Worm (Caenorhabditis elegans) whole organism, early embryonic: Measurements from ENCODE around the gene Y47D3A.13.

Experiments used
- B0310.2 ChIP-seq: sonication (generic microtip); optimal IDR thresholded peaks from 2 replicates; lab custom pipeline; 2016; ENCODE audit warnings: mild to moderate bottlenecking, missing genetic modification characterization, missing compliant biosample characterization
- ama-1 ChIP-seq: fragments of 150-350 bp; optimal IDR thresholded peaks from 2 replicates; lab custom pipeline; 2014
- ceh-13 ChIP-seq: fragments of 200-800 bp; sonication (Bioruptor generic); optimal IDR thresholded peaks from 2 replicates; lab custom pipeline; 2018; ENCODE audit warnings: mild to moderate bottlenecking, missing genetic modification characterization, missing compliant biosample characterization
- flt-1 ChIP-seq: fragments of 200-800 bp; sonication (Bioruptor generic); IDR thresholded peaks from 2 replicates; pipeline ENCODE4 v1.3.6; 2022; ENCODE audit warnings: missing genetic modification characterization, missing compliant biosample characterization
- hmbx-1 ChIP-seq: sonication (generic microtip); optimal IDR thresholded peaks from 2 replicates; lab custom pipeline; 2016; ENCODE audit warnings: mild to moderate bottlenecking, missing genetic modification characterization, missing compliant biosample characterization
- pes-1 ChIP-seq: fragments of 200-800 bp; sonication (Bioruptor generic); IDR thresholded peaks from 2 replicates; pipeline ENCODE4 v1.3.6; 2022; ENCODE audit warnings: missing genetic modification reagents, missing genetic modification characterization, missing compliant biosample characterization
- sea-1 ChIP-seq: fragments of 200-800 bp; sonication (Bioruptor generic); conservative IDR thresholded peaks from 2 replicates; pipeline ENCODE4 v1.3.6; 2022; ENCODE audit warnings: missing genetic modification characterization, missing compliant biosample characterization

ce11 chrIII:11175642-11176217, 48.2 kb downstream of the Y47D3A.13 start:
- TF ChIP-seq sea-1 (GFP tag; lab: Robert Waterston, UW): no peak
- no peak for TF ChIP-seq pes-1 (GFP tag; lab: Robert Waterston, UW)
- TF ChIP-seq hmbx-1 (tag; lab: Kevin White, UChicago): no peak
- TF ChIP-seq ceh-13 (GFP tag; lab: Kevin White, UChicago): no peak
- TF ChIP-seq flt-1 (GFP tag; lab: Robert Waterston, UW): no peak
- TF ChIP-seq B0310.2 (tag; lab: Kevin White, UChicago): no peak
- TF ChIP-seq ama-1 (lab: Kevin White, UChicago): no peak
